Worm (Caenorhabditis elegans) whole organism, L4/young adult: Measurements from ENCODE around the gene srx-64.

ENCODE experiments used
- W03F9.2 ChIP-seq: fragments of 150-350 bp; optimal IDR thresholded peaks from 2 replicates; lab custom pipeline; 2014; ENCODE audit warnings: missing biosample characterization, missing genetic modification characterization
- dao-5 ChIP-seq: sonication (generic microtip); optimal IDR thresholded peaks from 2 replicates; lab custom pipeline; 2016; ENCODE audit warnings: missing genotype, missing genetic modification characterization, moderate library complexity, missing compliant biosample characterization
- him-1 ChIP-seq: sonication (generic microtip); optimal IDR thresholded peaks from 2 replicates; lab custom pipeline; 2016; ENCODE audit warnings: missing genotype, missing genetic modification reagents, missing genetic modification characterization, missing compliant biosample characterization

srx-64 gene

DNA sequence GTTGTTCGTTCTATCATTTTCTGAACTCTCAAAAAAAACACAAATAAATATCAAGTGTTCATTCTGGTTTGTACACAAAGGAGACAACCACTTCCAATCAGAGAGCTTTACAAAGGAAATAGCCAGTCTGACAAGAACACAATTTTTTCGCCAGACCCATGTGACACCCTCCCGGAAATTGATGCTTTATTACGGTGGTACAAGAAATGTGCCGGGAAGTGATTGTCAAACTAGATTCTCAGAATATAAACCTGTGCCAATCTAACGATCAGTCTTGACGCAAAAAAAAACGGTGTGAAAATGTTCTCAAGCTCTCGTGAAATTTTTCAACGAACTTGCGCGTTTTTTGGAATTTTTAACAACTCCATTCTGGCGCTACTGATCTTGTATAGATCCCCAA, 24.5 kb downstream of the srx-64 start, which contains the start of gene str-247:
TSS of gene str-247 (plus strand) at position 301 of the 400 bp plus-strand sequence.
- no peak for TF ChIP-seq him-1
- TF ChIP-seq W03F9.2 (tag; lab: Kevin White, UChicago): no peak
- TF ChIP-seq dao-5 (tag; lab: Kevin White, UChicago): no peak

DNA sequence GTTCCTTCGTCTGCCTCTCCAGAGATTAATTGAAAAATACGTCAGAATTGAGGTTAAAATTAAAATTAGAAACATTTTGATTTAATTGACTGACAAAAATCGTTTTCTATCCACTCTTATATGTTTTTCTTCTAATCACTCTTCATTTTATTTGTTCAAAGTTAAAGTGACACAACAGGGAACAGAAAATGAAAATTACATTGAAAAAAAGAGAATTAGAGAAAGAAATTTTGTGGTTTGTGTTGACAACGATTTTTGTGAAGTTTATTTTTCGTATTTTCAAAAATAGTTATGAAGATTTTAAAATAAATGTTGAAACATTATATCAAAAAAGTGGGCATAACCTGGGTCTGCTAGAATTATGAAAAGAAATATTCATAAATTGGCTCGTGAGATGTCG, 28.4 kb downstream of the srx-64 start, which contains the start of gene cyp-34A5:
TSS of gene cyp-34A5 (minus strand) at position 101 of the 400 bp plus-strand sequence.
- no peak for TF ChIP-seq dao-5 (tag; lab: Kevin White, UChicago)
- TF ChIP-seq him-1: no peak
- no peak for TF ChIP-seq W03F9.2 (tag; lab: Kevin White, UChicago)

DNA sequence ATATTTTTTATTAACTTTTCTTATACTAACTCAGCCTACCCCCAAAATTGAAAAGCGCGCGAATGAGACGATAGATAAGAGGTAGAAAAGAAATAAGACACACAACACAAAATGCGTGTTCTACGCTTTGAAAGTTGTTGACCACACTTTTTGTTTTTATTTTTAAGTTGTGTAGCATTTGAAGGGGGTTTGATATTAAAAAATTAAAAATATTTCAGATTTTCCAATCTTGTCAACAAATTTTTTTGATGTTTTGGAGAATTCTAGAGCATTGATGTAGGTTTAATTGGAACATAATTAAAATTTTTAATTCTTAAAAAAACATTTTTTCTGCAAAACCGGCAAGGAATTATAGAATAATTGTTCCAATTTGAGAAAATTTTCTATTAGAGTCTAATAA, 32.0 kb downstream of the srx-64 start, which contains the start of gene cyp-34A6:
TSS of gene cyp-34A6 (minus strand) at position 101 of the 400 bp plus-strand sequence.
- TF ChIP-seq W03F9.2 (tag; lab: Kevin White, UChicago) (no peak), dao-5 (tag; lab: Kevin White, UChicago) (no peak), him-1 (no peak)

DNA sequence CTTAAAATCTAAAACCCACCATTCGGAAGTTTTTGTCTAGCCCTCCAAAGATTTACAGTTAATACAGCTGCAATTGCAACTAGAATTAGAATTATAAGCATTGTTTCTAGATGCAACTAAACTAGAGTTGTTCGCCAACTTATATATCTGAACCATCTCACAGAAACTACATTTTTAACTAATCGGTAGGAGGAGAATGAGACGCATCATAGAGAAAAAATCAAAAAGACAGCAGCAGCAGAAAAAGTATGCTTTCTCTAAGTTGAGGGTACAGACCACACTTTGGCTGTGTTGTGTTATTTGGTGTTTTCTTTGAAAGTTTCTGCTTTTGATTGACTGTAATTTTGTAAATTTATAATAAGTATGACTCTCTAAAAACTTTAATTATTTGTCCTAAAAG, 34.5 kb downstream of the srx-64 start, which contains the start of gene cyp-34A7:
TSS of gene cyp-34A7 (minus strand) at position 101 of the 400 bp plus-strand sequence.
- TF ChIP-seq W03F9.2 (tag; lab: Kevin White, UChicago) (no peak), dao-5 (tag; lab: Kevin White, UChicago) (no peak), him-1 (no peak)

DNA sequence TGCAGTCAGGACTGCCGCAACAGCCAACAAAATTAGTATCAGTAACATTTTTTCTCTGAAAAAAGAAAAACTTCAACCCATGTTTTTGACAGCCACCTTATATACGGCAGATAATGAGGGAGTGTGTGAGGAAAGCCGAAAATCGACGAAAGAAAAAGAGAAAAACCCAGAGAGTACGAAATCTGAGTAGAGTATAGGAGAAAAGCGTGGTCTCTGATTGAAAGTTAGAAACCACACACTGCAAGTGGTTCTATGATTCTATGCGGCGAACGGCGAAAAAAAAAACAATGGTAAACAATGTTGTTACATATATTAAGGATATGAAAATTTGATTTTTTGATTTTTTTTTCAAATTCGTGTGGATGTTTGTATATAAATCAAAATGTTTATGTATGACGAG, 38.6 kb downstream of the srx-64 start, which contains the start of gene cyp-34A8:
TSS of gene cyp-34A8 (minus strand) at position 62 of the 400 bp plus-strand sequence.
- no peak for TF ChIP-seq W03F9.2 (tag; lab: Kevin White, UChicago)
- TF ChIP-seq him-1: no peak

DNA sequence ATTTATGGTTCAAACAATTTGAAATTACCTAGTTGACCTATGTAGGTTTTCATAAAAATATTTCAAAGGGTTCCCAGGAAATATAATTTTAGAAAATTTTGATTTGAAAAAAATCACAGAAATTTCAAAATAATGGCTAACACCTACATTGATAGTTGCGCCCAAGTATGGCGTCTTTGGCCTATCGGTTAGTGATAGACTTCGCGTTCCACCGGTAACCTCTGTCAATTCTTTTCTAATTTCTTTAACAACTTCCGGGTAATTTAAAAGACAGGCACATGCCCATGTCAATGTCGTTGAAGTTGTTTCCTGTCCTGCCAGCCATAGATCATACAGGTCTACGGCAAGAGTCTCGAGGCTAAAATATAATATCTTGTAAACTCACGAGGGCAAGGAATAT, 39.7 kb downstream of the srx-64 start:
- no peak for TF ChIP-seq W03F9.2 (tag; lab: Kevin White, UChicago)
- no peak for TF ChIP-seq dao-5 (tag; lab: Kevin White, UChicago)
- no peak for TF ChIP-seq him-1

DNA sequence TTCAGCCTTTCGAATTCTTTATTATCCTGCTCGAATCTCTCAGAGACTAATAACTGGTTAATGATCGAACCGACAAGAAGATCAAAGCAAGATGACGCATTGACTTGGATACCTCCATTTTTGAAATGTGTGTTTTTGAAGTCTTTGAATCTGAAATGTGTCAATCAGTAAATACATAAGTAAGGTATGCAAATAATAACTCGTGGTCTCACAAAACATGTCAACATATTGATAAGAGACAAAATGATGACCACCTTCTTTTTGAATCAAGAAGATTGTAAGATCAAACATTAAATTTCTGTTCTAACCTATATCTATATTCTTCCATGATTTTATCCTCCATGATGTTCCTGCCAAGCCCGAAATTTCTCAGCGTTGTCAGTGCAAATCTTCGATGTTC, 40.5 kb downstream of the srx-64 start:
- TF ChIP-seq W03F9.2 (tag; lab: Kevin White, UChicago): no peak
- TF ChIP-seq dao-5 (tag; lab: Kevin White, UChicago): no peak
- no peak for TF ChIP-seq him-1

DNA sequence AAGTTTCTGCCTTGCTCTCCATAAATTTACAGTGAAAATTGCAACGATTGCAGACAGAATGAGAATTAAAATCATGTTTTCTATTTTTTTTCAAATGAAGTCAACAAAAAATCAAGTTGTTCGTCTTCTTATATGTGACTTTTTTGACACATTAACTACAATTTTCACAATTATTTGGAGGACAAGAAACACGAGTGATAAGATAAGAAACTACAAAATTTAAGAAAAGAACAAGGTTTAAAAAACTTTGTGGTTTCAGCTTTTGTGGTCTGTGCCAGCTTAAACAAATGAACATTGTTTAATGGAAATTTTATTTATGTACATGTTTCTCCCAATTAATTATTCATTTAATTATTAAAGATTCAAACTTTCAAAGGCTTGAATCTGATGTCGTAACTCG, 41.2 kb downstream of the srx-64 start, which contains the start of gene cyp-34A9:
TSS of gene cyp-34A9 (minus strand) at position 131 of the 400 bp plus-strand sequence.
- TF ChIP-seq W03F9.2 (tag; lab: Kevin White, UChicago) (no peak), dao-5 (tag; lab: Kevin White, UChicago) (no peak), him-1 (no peak)

DNA sequence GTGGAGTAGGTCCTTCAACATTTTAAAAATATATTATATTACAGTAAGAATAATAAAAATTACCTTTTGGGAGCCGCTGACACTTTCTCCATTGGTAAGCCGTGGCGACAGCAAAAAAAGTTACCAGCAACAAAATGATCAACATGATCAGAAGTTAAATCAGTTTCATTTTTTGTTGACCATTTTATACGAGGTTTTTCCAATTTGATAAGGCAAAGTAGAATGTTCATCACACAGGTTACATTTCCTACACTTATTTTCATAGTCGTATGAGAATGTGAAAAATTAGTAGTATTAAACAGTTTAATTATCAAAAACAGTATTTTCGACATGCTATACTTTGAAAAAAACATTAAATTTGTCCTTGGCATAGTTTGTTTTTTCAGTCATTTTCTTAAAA, 43.6 kb downstream of the srx-64 start, which contains the start of gene cyp-34A10:
TSS of gene cyp-34A10 (minus strand) at position 146 of the 400 bp plus-strand sequence.
- no peak for TF ChIP-seq dao-5 (tag; lab: Kevin White, UChicago)
- no peak for TF ChIP-seq W03F9.2 (tag; lab: Kevin White, UChicago)
- no peak for TF ChIP-seq him-1

DNA sequence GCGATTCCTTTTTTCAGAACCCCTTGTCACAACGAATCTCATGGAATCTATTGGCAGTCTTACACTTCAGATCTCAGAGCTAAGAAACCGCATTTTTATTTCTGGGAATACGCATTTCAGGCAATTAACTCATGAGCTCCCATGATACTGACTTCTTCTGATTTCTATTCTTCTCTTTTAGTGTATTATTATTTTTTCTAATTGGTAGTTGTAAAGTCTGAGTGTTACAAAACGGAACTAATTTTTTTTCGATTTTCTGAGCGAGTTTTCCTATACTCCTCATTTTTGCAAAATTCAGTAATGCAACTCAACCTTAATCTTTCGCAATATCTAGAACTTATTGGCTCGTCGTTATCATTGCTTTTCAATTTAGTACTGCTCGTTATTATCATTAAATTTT, 45.2 kb downstream of the srx-64 start, which contains the start of gene str-82:
TSS of gene str-82 (plus strand) at position 301 of the 400 bp plus-strand sequence.
- no peak for TF ChIP-seq him-1
- no peak for TF ChIP-seq W03F9.2 (tag; lab: Kevin White, UChicago)
- TF ChIP-seq dao-5 (tag; lab: Kevin White, UChicago): no peak

DNA sequence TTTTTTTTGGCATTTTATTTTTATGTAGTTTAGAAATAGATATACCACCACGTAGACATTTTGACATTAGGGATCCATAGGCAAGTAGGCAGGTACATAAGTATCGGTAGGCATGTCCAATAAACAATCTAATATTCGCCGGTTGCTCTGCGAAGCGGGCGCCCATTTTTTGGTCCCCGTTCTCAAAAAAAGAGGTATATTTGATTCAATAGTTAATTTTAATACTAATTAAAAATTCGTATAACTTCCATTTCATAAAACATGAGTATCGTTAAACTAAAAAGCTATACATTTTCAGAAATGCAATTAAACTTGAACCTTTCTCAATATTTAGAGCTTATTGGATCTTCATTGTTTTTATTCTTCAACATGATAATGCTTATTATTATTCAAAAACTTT, 47.8 kb downstream of the srx-64 start, which contains the start of gene str-83:
TSS of gene str-83 (plus strand) at position 301 of the 400 bp plus-strand sequence.
- no peak for TF ChIP-seq W03F9.2 (tag; lab: Kevin White, UChicago)
- TF ChIP-seq dao-5 (tag; lab: Kevin White, UChicago): no peak
- no peak for TF ChIP-seq him-1

DNA sequence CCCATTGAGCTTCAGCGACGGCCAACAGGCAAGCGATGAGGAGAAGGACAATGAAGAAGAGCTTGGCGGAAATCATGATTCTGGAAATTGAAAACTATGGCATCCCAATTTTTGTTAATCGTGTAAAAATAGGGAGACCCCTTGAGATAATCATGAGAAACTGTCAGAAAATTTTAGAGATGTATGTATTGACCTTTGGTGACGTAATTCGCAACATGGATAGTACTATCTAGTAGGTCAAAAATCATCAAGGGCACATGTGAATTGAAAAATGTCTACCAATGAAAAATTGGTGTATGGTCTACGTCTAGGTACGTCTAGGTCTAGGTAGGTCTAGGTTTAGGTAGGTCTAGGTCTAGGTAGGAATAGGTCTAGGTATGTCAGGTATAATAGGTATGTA, 49.9 kb downstream of the srx-64 start, which contains the start of gene nlp-34:
TSS of gene nlp-34 (minus strand) at position 82 of the 400 bp plus-strand sequence.
- TF ChIP-seq W03F9.2 (tag; lab: Kevin White, UChicago): no peak
- no peak for TF ChIP-seq him-1
- TF ChIP-seq dao-5 (tag; lab: Kevin White, UChicago): no peak

DNA sequence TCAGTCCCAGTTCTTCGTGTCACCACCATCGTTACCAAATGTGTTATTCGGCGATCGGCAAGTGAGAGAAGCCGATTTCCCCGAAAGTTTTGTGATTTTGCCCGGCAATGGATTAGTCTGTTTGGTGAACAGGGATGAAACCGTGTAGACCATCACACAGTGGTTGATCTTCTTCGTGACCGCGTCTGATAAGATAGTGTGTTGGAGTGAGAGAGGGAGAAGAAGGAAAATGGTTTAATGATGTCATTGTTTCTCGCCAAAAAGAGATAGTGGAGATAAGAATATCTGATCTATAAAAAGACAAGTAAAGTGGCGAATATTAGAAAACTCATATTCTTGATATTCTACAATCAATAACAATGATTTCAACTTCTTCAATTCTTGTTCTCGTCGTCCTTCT, 50.6 kb downstream of the srx-64 start, which contains the start of gene nlp-31:
TSS of gene nlp-31 (plus strand) at position 237 of the 400 bp plus-strand sequence.
- TF ChIP-seq him-1: no peak
- no peak for TF ChIP-seq dao-5 (tag; lab: Kevin White, UChicago)
- no peak for TF ChIP-seq W03F9.2 (tag; lab: Kevin White, UChicago)
